Fruit fly (Drosophila melanogaster): Measurements from ENCODE around the gene CkIIalpha-i3.

DNA sequence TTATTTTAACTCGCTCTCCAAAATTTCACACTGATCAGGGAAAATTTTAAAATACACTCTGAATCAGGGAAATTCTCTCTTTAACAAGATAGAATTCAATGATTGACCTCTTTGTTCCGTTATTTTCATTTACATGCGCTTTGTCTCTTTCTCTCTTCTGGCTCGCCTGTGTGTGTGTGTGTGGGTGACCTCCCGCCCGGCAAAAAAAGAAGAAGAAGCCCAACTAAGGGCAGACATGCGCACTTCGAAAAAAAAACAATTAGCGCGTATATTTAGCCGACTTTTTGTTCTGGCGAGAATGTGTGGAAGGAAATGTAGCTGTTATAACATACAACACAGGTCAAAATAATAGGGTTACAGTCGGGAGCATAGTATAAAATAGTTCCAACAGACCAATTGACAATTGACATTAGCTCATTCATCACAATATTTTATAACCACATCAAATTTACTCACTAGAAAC is 28.0 kb downstream of the CkIIalpha-i3 start, which contains the start of gene CG3386:
- TF ChIP-seq ss (GFP tag; optimal IDR thresholded peaks at IDR 0.05) (peak; percentile 63 to 85), CG7368 (GFP tag; optimal IDR thresholded peaks at IDR 0.05) (no peak), Hr39 (GFP tag; optimal IDR thresholded peaks at IDR 0.05) (no peak)

Measured in whole organism, prepupa.